Comparison of ENCODE assay signal across 8 worm cellular contexts in genomic region chrIII:10505182-10505581, ce11.
TF ChIP-seq lines count a peak whose summit lies in the region.

TSS of gene taf-11.3 (minus strand) at chrIII:10505250.
TSS of gene urm-1 (plus strand) at chrIII:10505480.

TF ChIP-seq in whole organism, L1 larva, 84 proteins besides CTCF, POLR2A, EP300 and RAD21 (continues in another document):
- TF ChIP-seq mdl-1 (tag; optimal IDR thresholded peaks at IDR 0.05; lab: Kevin White, UChicago): peak in 1 of 2 experiments; percentile 17
- no peak for TF ChIP-seq nhr-12 (tag; optimal IDR thresholded peaks at IDR 0.05; lab: Kevin White, UChicago)
- peak; percentile 89 for TF ChIP-seq C16A3.4 (tag; optimal IDR thresholded peaks at IDR 0.05; lab: Kevin White, UChicago)
- no peak for TF ChIP-seq hlh-4 (tag; optimal IDR thresholded peaks at IDR 0.05; lab: Kevin White, UChicago)
- peak; percentile 84 for TF ChIP-seq nhr-20 (tag; optimal IDR thresholded peaks at IDR 0.05; lab: Kevin White, UChicago)
- peak; percentile 84 to 90 (median 87) for TF ChIP-seq ceh-82 (tag; optimal IDR thresholded peaks at IDR 0.05; lab: Kevin White, UChicago)
- no peak for TF ChIP-seq aha-1 (tag; optimal IDR thresholded peaks at IDR 0.05; lab: Kevin White, UChicago)
- no peak for TF ChIP-seq nhr-28 (tag; optimal IDR thresholded peaks at IDR 0.05; lab: Kevin White, UChicago)
- peak in 2 of 6 experiments; percentile 47 to 88 for TF ChIP-seq elt-3 (tag; optimal IDR thresholded peaks at IDR 0.05; lab: Kevin White, UChicago)
- TF ChIP-seq alr-1 (tag; optimal IDR thresholded peaks at IDR 0.05; lab: Kevin White, UChicago; ENCODE audit: borderline replicate concordance): no peak
- no peak for TF ChIP-seq fkh-10 (GFP tag; optimal IDR thresholded peaks at IDR 0.05; lab: Kevin White, UChicago)

TF ChIP-seq in whole organism, L2 larva, 48 proteins besides CTCF, POLR2A, EP300 and RAD21 (continues in another document):
- TF ChIP-seq lin-11 (tag; optimal IDR thresholded peaks at IDR 0.05; lab: Kevin White, UChicago) (peak; percentile 67), nhr-129 (tag; optimal IDR thresholded peaks at IDR 0.05; lab: Kevin White, UChicago) (peak; percentile 66), lin-39 (tag; optimal IDR thresholded peaks at IDR 0.05; lab: Kevin White, UChicago) (no peak), nhr-6 (tag; optimal IDR thresholded peaks at IDR 0.05; lab: Kevin White, UChicago) (peak; percentile 57), nhr-21 (tag; optimal IDR thresholded peaks at IDR 0.05; lab: Kevin White, UChicago) (peak; percentile 75), ceh-16 (tag; optimal IDR thresholded peaks at IDR 0.05; lab: Kevin White, UChicago) (peak; percentile 36), lin-13 (GFP tag; optimal IDR thresholded peaks at IDR 0.05; lab: Kevin White, UChicago) (peak; percentile 86), unc-55 (GFP tag; optimal IDR thresholded peaks at IDR 0.05; lab: Kevin White, UChicago) (peak; percentile 88), nhr-12 (tag; optimal IDR thresholded peaks at IDR 0.05; lab: Kevin White, UChicago) (no peak), mab-5 (tag; optimal IDR thresholded peaks at IDR 0.05; lab: Kevin White, UChicago) (peak; percentile 65), C34F6.9 (tag; optimal IDR thresholded peaks at IDR 0.05; lab: Kevin White, UChicago) (peak; percentile 88)

TF ChIP-seq in whole organism, L3 larva, 47 proteins besides CTCF, POLR2A, EP300 and RAD21 (continues in another document):
- no peak for TF ChIP-seq mdl-1 (tag; optimal IDR thresholded peaks at IDR 0.05; lab: Kevin White, UChicago)
- peak; percentile 61 for TF ChIP-seq nhr-43 (tag; optimal IDR thresholded peaks at IDR 0.05; lab: Kevin White, UChicago; ENCODE audit: poor library complexity, severe bottlenecking)
- TF ChIP-seq eor-1 (tag; optimal IDR thresholded peaks at IDR 0.05; lab: Kevin White, UChicago): no peak
- TF ChIP-seq nhr-28 (tag; optimal IDR thresholded peaks at IDR 0.05; lab: Kevin White, UChicago): no peak
- peak; percentile 89 for TF ChIP-seq nhr-23 (tag; optimal IDR thresholded peaks at IDR 0.05; lab: Kevin White, UChicago)
- TF ChIP-seq unc-39 (tag; optimal IDR thresholded peaks at IDR 0.05; lab: Kevin White, UChicago): no peak
- peak; percentile 85 for TF ChIP-seq nfya-1 (tag; optimal IDR thresholded peaks at IDR 0.05; lab: Kevin White, UChicago; ENCODE audit: insufficient read depth)
- no peak for TF ChIP-seq nhr-237 (tag; optimal IDR thresholded peaks at IDR 0.05; lab: Kevin White, UChicago)
- TF ChIP-seq ZK546.5 (tag; optimal IDR thresholded peaks at IDR 0.05; lab: Kevin White, UChicago): no peak
- TF ChIP-seq nhr-67 (tag; optimal IDR thresholded peaks at IDR 0.05; lab: Kevin White, UChicago): no peak
- no peak for TF ChIP-seq nhr-11 (tag; optimal IDR thresholded peaks at IDR 0.05; lab: Kevin White, UChicago)
- TF ChIP-seq nhr-77 (tag; optimal IDR thresholded peaks at IDR 0.05; lab: Kevin White, UChicago): no peak

TF ChIP-seq in whole organism, L4 larva, 104 proteins besides CTCF, POLR2A, EP300 and RAD21 (continues in another document):
- TF ChIP-seq F49E8.2 (tag; optimal IDR thresholded peaks at IDR 0.05; lab: Kevin White, UChicago; ENCODE audit: borderline replicate concordance): no peak
- no peak for TF ChIP-seq duxl-1 (tag; optimal IDR thresholded peaks at IDR 0.05; lab: Kevin White, UChicago; ENCODE audit: poor library complexity)
- TF ChIP-seq zag-1 (tag; optimal IDR thresholded peaks at IDR 0.05; lab: Kevin White, UChicago): no peak
- no peak for TF ChIP-seq saeg-2 (GFP tag; IDR thresholded peaks at IDR 0.05; lab: Robert Waterston, UW)
- no peak for TF ChIP-seq gei-8 (GFP tag; optimal IDR thresholded peaks at IDR 0.05; lab: Kevin White, UChicago)
- no peak for TF ChIP-seq mdt-29 (GFP tag; IDR thresholded peaks at IDR 0.05; lab: Robert Waterston, UW)
- TF ChIP-seq mes-2 (tag; optimal IDR thresholded peaks at IDR 0.05; lab: Kevin White, UChicago; ENCODE audit: poor library complexity, severe bottlenecking): peak; percentile 94
- TF ChIP-seq pha-4 (GFP tag; IDR thresholded peaks at IDR 0.05; lab: Robert Waterston, UW): no peak
- peak; percentile 79 for TF ChIP-seq pha-4 (tag; optimal IDR thresholded peaks at IDR 0.05; lab: Kevin White, UChicago)
- peak; percentile 38 for TF ChIP-seq hlh-11 (tag; optimal IDR thresholded peaks at IDR 0.05; lab: Kevin White, UChicago)
- no peak for TF ChIP-seq nhr-237 (tag; optimal IDR thresholded peaks at IDR 0.05; lab: Kevin White, UChicago)
- no peak for TF ChIP-seq jun-1 (tag; optimal IDR thresholded peaks at IDR 0.05; lab: Kevin White, UChicago)

TF ChIP-seq in whole organism, early embryonic, 17 proteins besides CTCF, POLR2A, EP300 and RAD21:
- TF ChIP-seq ama-1 (optimal IDR thresholded peaks at IDR 0.05; lab: Kevin White, UChicago) (no peak), flt-1 (GFP tag; IDR thresholded peaks at IDR 0.05; lab: Robert Waterston, UW) (0 out of 2 replicates have a peak, but pooled peaks have one; percentile 28), hmg-4 (GFP tag; optimal IDR thresholded peaks at IDR 0.05; lab: Kevin White, UChicago) (no peak)

TF ChIP-seq in whole organism, late embryonic, 69 proteins besides CTCF, POLR2A, EP300 and RAD21 (continues in another document):
- TF ChIP-seq ceh-6 (GFP tag; optimal IDR thresholded peaks at IDR 0.05; lab: Kevin White, UChicago) (no peak), zip-5 (tag; optimal IDR thresholded peaks at IDR 0.05; lab: Kevin White, UChicago) (no peak), hlh-13 (GFP tag; optimal IDR thresholded peaks at IDR 0.05; lab: Kevin White, UChicago) (no peak), ahr-1 (tag; optimal IDR thresholded peaks at IDR 0.05; lab: Kevin White, UChicago) (no peak), ceh-18 (tag; optimal IDR thresholded peaks at IDR 0.05; lab: Kevin White, UChicago) (no peak), unc-42 (tag; optimal IDR thresholded peaks at IDR 0.05; lab: Kevin White, UChicago) (peak; percentile 35), nfya-1 (tag; optimal IDR thresholded peaks at IDR 0.05; lab: Kevin White, UChicago) (peak; percentile 56), npax-4 (tag; optimal IDR thresholded peaks at IDR 0.05; lab: Kevin White, UChicago) (no peak), pros-1 (tag; optimal IDR thresholded peaks at IDR 0.05; lab: Kevin White, UChicago) (no peak), pax-1 (tag; optimal IDR thresholded peaks at IDR 0.05; lab: Kevin White, UChicago) (peak; percentile 41), unc-3 (GFP tag; conservative IDR thresholded peaks at IDR 0.05; lab: Robert Waterston, UW) (no peak), unc-3 (tag; optimal IDR thresholded peaks at IDR 0.05; lab: Kevin White, UChicago) (no peak), hlh-8 (tag; optimal IDR thresholded peaks at IDR 0.05; lab: Kevin White, UChicago) (no peak), syd-9 (tag; optimal IDR thresholded peaks at IDR 0.05; lab: Kevin White, UChicago) (no peak), ceh-31 (tag; optimal IDR thresholded peaks at IDR 0.05; lab: Kevin White, UChicago) (peak; percentile 28), tbx-2 (tag; optimal IDR thresholded peaks at IDR 0.05; lab: Kevin White, UChicago) (no peak)

TF ChIP-seq in whole organism, mixed stage, embryonic, 35 proteins besides CTCF, POLR2A, EP300 and RAD21:
- peak; percentile 13 for TF ChIP-seq hlh-1 (tag; optimal IDR thresholded peaks at IDR 0.05; lab: Kevin White, UChicago)
- TF ChIP-seq sptf-1 (tag; optimal IDR thresholded peaks at IDR 0.05; lab: Kevin White, UChicago): no peak
- TF ChIP-seq nhr-76 (tag; optimal IDR thresholded peaks at IDR 0.05; lab: Kevin White, UChicago): no peak
- no peak for TF ChIP-seq sem-2 (GFP tag; optimal IDR thresholded peaks at IDR 0.05; lab: Kevin White, UChicago)
- TF ChIP-seq ceh-39 (tag; optimal IDR thresholded peaks at IDR 0.05; lab: Kevin White, UChicago): peak; percentile 49
- TF ChIP-seq lsy-2 (tag; optimal IDR thresholded peaks at IDR 0.05; lab: Kevin White, UChicago): peak; percentile 34
- TF ChIP-seq bed-3 (GFP tag; optimal IDR thresholded peaks at IDR 0.05; lab: Kevin White, UChicago): no peak
- peak; percentile 54 for TF ChIP-seq nhr-237 (tag; optimal IDR thresholded peaks at IDR 0.05; lab: Kevin White, UChicago)
- no peak for TF ChIP-seq nhr-12 (tag; optimal IDR thresholded peaks at IDR 0.05; lab: Kevin White, UChicago)
- TF ChIP-seq lin-13 (tag; optimal IDR thresholded peaks at IDR 0.05; lab: Kevin White, UChicago): peak; percentile 49
- TF ChIP-seq pha-4 (tag; optimal IDR thresholded peaks at IDR 0.05; lab: Kevin White, UChicago): peak; percentile 67
- peak; percentile 75 for TF ChIP-seq mep-1 (tag; optimal IDR thresholded peaks at IDR 0.05; lab: Kevin White, UChicago)
- TF ChIP-seq ces-1 (GFP tag; optimal IDR thresholded peaks at IDR 0.05; lab: Kevin White, UChicago): peak; percentile 77
TF ChIP-seq in whole organism, mixed stage, embryonic: peak in this region for 8.

TF ChIP-seq in whole organism, young adult, 124 proteins besides CTCF, POLR2A, EP300 and RAD21 (continues in another document):
- TF ChIP-seq madf-8 (GFP tag; conservative IDR thresholded peaks at IDR 0.05; lab: Robert Waterston, UW) (peak; percentile 24; the same call in 1 of the 2 replicates), K11D2.4 (GFP tag; IDR thresholded peaks at IDR 0.05; lab: Robert Waterston, UW) (no peak), cebp-2 (GFP tag; IDR thresholded peaks at IDR 0.05; lab: Robert Waterston, UW) (no peak), K12H6.12 (tag; optimal IDR thresholded peaks at IDR 0.05; lab: Kevin White, UChicago) (no peak), efl-1 (GFP tag; optimal IDR thresholded peaks at IDR 0.05; lab: Kevin White, UChicago) (peak; percentile 50), unc-62 (GFP tag; optimal IDR thresholded peaks at IDR 0.05; lab: Kevin White, UChicago) (no peak), snpc-1.1 (tag; optimal IDR thresholded peaks at IDR 0.05; lab: Kevin White, UChicago; ENCODE audit: insufficient read depth) (peak; percentile 49), snpc-1.3 (tag; optimal IDR thresholded peaks at IDR 0.05; lab: Kevin White, UChicago; ENCODE audit: insufficient read depth) (peak; percentile 15), snpc-3.4 (tag; optimal IDR thresholded peaks at IDR 0.05; lab: Kevin White, UChicago) (peak; percentile 21), let-607 (tag; optimal IDR thresholded peaks at IDR 0.05; lab: Kevin White, UChicago) (peak in 1 of 2 experiments; percentile 62), dpl-1 (GFP tag; optimal IDR thresholded peaks at IDR 0.05; lab: Kevin White, UChicago) (peak; percentile 60), madf-6 (GFP tag; IDR thresholded peaks at IDR 0.05; lab: Robert Waterston, UW) (peak; percentile 67; the same call in 1 of the 2 replicates), lin-40 (tag; optimal IDR thresholded peaks at IDR 0.05; lab: Kevin White, UChicago) (no peak), F23B12.7 (tag; optimal IDR thresholded peaks at IDR 0.05; lab: Kevin White, UChicago; ENCODE audit: insufficient read depth) (peak; percentile 16), ceh-100 (GFP tag; IDR thresholded peaks at IDR 0.05; lab: Robert Waterston, UW) (peak; percentile 31; the same call in 1 of the 2 replicates), madf-10 (tag; optimal IDR thresholded peaks at IDR 0.05; lab: Kevin White, UChicago) (no peak), snpc-4 (GFP tag; optimal IDR thresholded peaks at IDR 0.05; lab: Kevin White, UChicago) (no peak), snpc-4 (tag; optimal IDR thresholded peaks at IDR 0.05; lab: Kevin White, UChicago) (peak in 2 of 4 experiments; percentile 11 to 69), lin-35 (GFP tag; optimal IDR thresholded peaks at IDR 0.05; lab: Kevin White, UChicago) (peak in 1 of 3 experiments; percentile 51), let-526 (GFP tag; IDR thresholded peaks at IDR 0.05; lab: Robert Waterston, UW) (no peak)
